Worm (Caenorhabditis elegans): Measurements from ENCODE around the gene M176.10.

Gene M176.10

ce11 chrII:9416381-9417276 lies 9.3 kb downstream of the M176.10 start, which contains the start of the genes gss-1 and chch-3 (continued):
- TF ChIP-seq jun-1 (tag; optimal IDR thresholded peaks at IDR 0.05): no peak
- TF ChIP-seq zfp-3 (GFP tag; conservative IDR thresholded peaks at IDR 0.05): no peak
- no peak for TF ChIP-seq egl-27 (tag; optimal IDR thresholded peaks at IDR 0.05)
- TF ChIP-seq mdl-1 (tag; optimal IDR thresholded peaks at IDR 0.05): no peak
- TF ChIP-seq Y75B8A.6 (GFP tag; IDR thresholded peaks at IDR 0.05): no peak
- no peak for TF ChIP-seq aly-2 (tag; optimal IDR thresholded peaks at IDR 0.05)
- TF ChIP-seq set-16 (GFP tag; IDR thresholded peaks at IDR 0.05): no peak
- TF ChIP-seq nhr-77 (tag; optimal IDR thresholded peaks at IDR 0.05): peak; percentile 64
- no peak for TF ChIP-seq tra-1 (GFP tag; IDR thresholded peaks at IDR 0.05)
- TF ChIP-seq nhr-11 (tag; optimal IDR thresholded peaks at IDR 0.05): peak; percentile 69
- peak; percentile 66 for TF ChIP-seq mes-2 (tag; optimal IDR thresholded peaks at IDR 0.05; ENCODE audit: poor library complexity, severe bottlenecking)
- peak in 1 of 2 experiments; percentile 18 for TF ChIP-seq daf-16 (GFP tag; optimal IDR thresholded peaks at IDR 0.05)
- peak; percentile 23 for TF ChIP-seq daf-16 (tag; optimal IDR thresholded peaks at IDR 0.05)
- no peak for TF ChIP-seq saeg-2 (GFP tag; IDR thresholded peaks at IDR 0.05)
- no peak for TF ChIP-seq skn-1 (tag; optimal IDR thresholded peaks at IDR 0.05)
- no peak for TF ChIP-seq ceh-28 (tag; optimal IDR thresholded peaks at IDR 0.05)
- TF ChIP-seq T20F7.1 (GFP tag; optimal IDR thresholded peaks at IDR 0.05): peak; percentile 71
- TF ChIP-seq nhr-111 (GFP tag; optimal IDR thresholded peaks at IDR 0.05): no peak
- no peak for TF ChIP-seq arid-1 (GFP tag; conservative IDR thresholded peaks at IDR 0.05)
- TF ChIP-seq daf-19 (GFP tag; conservative IDR thresholded peaks at IDR 0.05): no peak
- peak; percentile 44 for TF ChIP-seq rbr-2 (tag; optimal IDR thresholded peaks at IDR 0.05)
- TF ChIP-seq mep-1 (tag; optimal IDR thresholded peaks at IDR 0.05): no peak
- TF ChIP-seq mxl-2 (GFP tag; conservative IDR thresholded peaks at IDR 0.05): no peak
- TF ChIP-seq daf-8 (GFP tag; IDR thresholded peaks at IDR 0.05): no peak
- peak; percentile 93 for TF ChIP-seq aha-1 (tag)
- TF ChIP-seq ceh-44 (GFP tag; IDR thresholded peaks at IDR 0.05): no peak
- no peak for TF ChIP-seq F44E2.7 (GFP tag; IDR thresholded peaks at IDR 0.05)
- no peak for TF ChIP-seq zag-1 (tag; optimal IDR thresholded peaks at IDR 0.05)
- no peak for TF ChIP-seq nhr-10 (tag; optimal IDR thresholded peaks at IDR 0.05)
- peak; percentile 35 for TF ChIP-seq nhr-102 (tag; optimal IDR thresholded peaks at IDR 0.05)
- TF ChIP-seq lir-3 (tag; optimal IDR thresholded peaks at IDR 0.05): no peak
- TF ChIP-seq daf-12 (tag; optimal IDR thresholded peaks at IDR 0.05): no peak
- TF ChIP-seq hif-1 (tag; optimal IDR thresholded peaks at IDR 0.05): peak in 1 of 2 experiments; percentile 48
- peak; percentile 35 for TF ChIP-seq nhr-6 (tag; optimal IDR thresholded peaks at IDR 0.05)
- TF ChIP-seq ctbp-1 (GFP tag; IDR thresholded peaks at IDR 0.05): no peak
- TF ChIP-seq unc-39 (tag; optimal IDR thresholded peaks at IDR 0.05): no peak
- TF ChIP-seq hlh-11 (tag; optimal IDR thresholded peaks at IDR 0.05): peak; percentile 55
- no peak for TF ChIP-seq F49E8.2 (tag; optimal IDR thresholded peaks at IDR 0.05; ENCODE audit: borderline replicate concordance)
- TF ChIP-seq F37D6.2 (tag; optimal IDR thresholded peaks at IDR 0.05): peak; percentile 24
- no peak for TF ChIP-seq lin-13 (GFP tag; optimal IDR thresholded peaks at IDR 0.05)
- no peak for TF ChIP-seq nhr-41 (GFP tag; IDR thresholded peaks at IDR 0.05)

ce11 chrII:9412086-9412608 lies 13.8 kb downstream of the M176.10 start, which contains the start of gene arrd-3:
Gene arrd-3 (plus strand): TSS chrII:9412558.
- TF ChIP-seq dmd-6 (GFP tag; IDR thresholded peaks at IDR 0.05): peak; percentile 29; the same call in 1 of the 2 replicates
- TF ChIP-seq ces-1 (GFP tag; optimal IDR thresholded peaks at IDR 0.05): no peak
- TF ChIP-seq ceh-82 (tag; optimal IDR thresholded peaks at IDR 0.05): no peak
- no peak for TF ChIP-seq snpc-4 (tag; optimal IDR thresholded peaks at IDR 0.05)
- TF ChIP-seq zag-1 (tag; optimal IDR thresholded peaks at IDR 0.05): no peak
- TF ChIP-seq duxl-1 (tag; optimal IDR thresholded peaks at IDR 0.05; ENCODE audit: poor library complexity): no peak
- no peak for TF ChIP-seq F49E8.2 (tag; optimal IDR thresholded peaks at IDR 0.05; ENCODE audit: borderline replicate concordance)
- peak; percentile 27 for TF ChIP-seq nhr-28 (tag; optimal IDR thresholded peaks at IDR 0.05)
- no peak for TF ChIP-seq F26F4.8 (GFP tag; conservative IDR thresholded peaks at IDR 0.05)
- no peak for TF ChIP-seq ceh-44 (GFP tag; IDR thresholded peaks at IDR 0.05)
- peak in 1 of 2 experiments; percentile 58 for TF ChIP-seq unc-62 (GFP tag; optimal IDR thresholded peaks at IDR 0.05 in 1 of 2)
- TF ChIP-seq unc-62 (tag; optimal IDR thresholded peaks at IDR 0.05): no peak
- no peak for TF ChIP-seq spr-3 (GFP tag; optimal IDR thresholded peaks at IDR 0.05)
- TF ChIP-seq hlh-11 (tag; optimal IDR thresholded peaks at IDR 0.05): peak; percentile 23
- TF ChIP-seq nhr-11 (tag; optimal IDR thresholded peaks at IDR 0.05): no peak
- no peak for TF ChIP-seq nhr-102 (tag; optimal IDR thresholded peaks at IDR 0.05)

Measured in whole organism, L4 larva.